Fruit fly (Drosophila melanogaster): ENCODE results near the gene CG5116.
A peak's percentile ranks its signal among the peaks of the same experiment; 100 is the strongest.

CG5116 gene

dm6 chr3R:25472635-25473552, 10.0 kb upstream of the CG5116 start, which contains the start of the genes Fur1 and Vps33B (continued):
- peak; percentile 91 for TF ChIP-seq CG2202 (tag; optimal IDR thresholded peaks at IDR 0.05)
- peak; percentile 98 for TF ChIP-seq CG13624 (GFP tag; optimal IDR thresholded peaks at IDR 0.05)
- peak; percentile 93 for TF ChIP-seq Sry-δ (GFP tag; optimal IDR thresholded peaks at IDR 0.05)
- peak; percentile 97 for TF ChIP-seq CG14710 (tag; optimal IDR thresholded peaks at IDR 0.05)
- peak; percentile 94 for TF ChIP-seq CG33557 (GFP tag; optimal IDR thresholded peaks at IDR 0.05)
- peak; percentile 91 for TF ChIP-seq cwo (GFP tag; optimal IDR thresholded peaks at IDR 0.05)
- TF ChIP-seq lbe (GFP tag; optimal IDR thresholded peaks at IDR 0.05) = peak; percentile 94
- TF ChIP-seq BtbVII (GFP tag; optimal IDR thresholded peaks at IDR 0.05) = peak; percentile 96
- TF ChIP-seq toy (GFP tag; IDR thresholded peaks at IDR 0.05) = peak; percentile 69
- TF ChIP-seq hkb (optimal IDR thresholded peaks at IDR 0.05) = peak; percentile 79
- peak; percentile 95 for TF ChIP-seq hkb (GFP tag; IDR thresholded peaks at IDR 0.05)
- TF ChIP-seq CG1602 (GFP tag; optimal IDR thresholded peaks at IDR 0.05) = peak; percentile 98
- peak; percentile 94 for TF ChIP-seq CG9437 (GFP tag; optimal IDR thresholded peaks at IDR 0.05)
- TF ChIP-seq Six4 (GFP tag; optimal IDR thresholded peaks at IDR 0.05) = peak; percentile 98
- TF ChIP-seq CG11093 (GFP tag; IDR thresholded peaks at IDR 0.05) = peak; percentile 92
- TF ChIP-seq D (optimal IDR thresholded peaks at IDR 0.05) = no peak
- peak; percentile 95 for TF ChIP-seq D (GFP tag; optimal IDR thresholded peaks at IDR 0.05)
- TF ChIP-seq CG9797 (GFP tag; optimal IDR thresholded peaks at IDR 0.05) = peak; percentile 61
- peak; percentile 99 for TF ChIP-seq CG9727 (GFP tag; optimal IDR thresholded peaks at IDR 0.05)
- TF ChIP-seq CG1603 (tag; optimal IDR thresholded peaks at IDR 0.05) = peak; percentile 95
- peak; percentile 84 for TF ChIP-seq chm (GFP tag; IDR thresholded peaks at IDR 0.05)
- TF ChIP-seq CG3281 (GFP tag; optimal IDR thresholded peaks at IDR 0.05) = peak; percentile 96
- TF ChIP-seq CG16779 (GFP tag; IDR thresholded peaks at IDR 0.05) = peak; percentile 92
- TF ChIP-seq CG8089 (GFP tag; optimal IDR thresholded peaks at IDR 0.05) = peak; percentile 98
- peak; percentile 97; the same call in 1 of the 2 replicates for TF ChIP-seq vvl (GFP tag; IDR thresholded peaks at IDR 0.05)
- peak; percentile 96 for TF ChIP-seq Atf6 (GFP tag; IDR thresholded peaks at IDR 0.05)
- peak; percentile 80 for TF ChIP-seq CG13287 (GFP tag; IDR thresholded peaks at IDR 0.05; ENCODE audit: partially characterized antibody)
- TF ChIP-seq ap (GFP tag; IDR thresholded peaks at IDR 0.05) = peak; percentile 85
- peak; percentile 89 for TF ChIP-seq CG2116 (GFP tag; optimal IDR thresholded peaks at IDR 0.05)
- peak; percentile 45 for TF ChIP-seq CG2129 (GFP tag; IDR thresholded peaks at IDR 0.05; ENCODE audit: partially characterized antibody)
- peak; percentile 88 for TF ChIP-seq peb (GFP tag; IDR thresholded peaks at IDR 0.05)
- TF ChIP-seq Nf-YA (GFP tag; IDR thresholded peaks at IDR 0.05) = peak; percentile 86
- TF ChIP-seq tio (GFP tag; optimal IDR thresholded peaks at IDR 0.05) = peak; percentile 99
- TF ChIP-seq Spps (tag; optimal IDR thresholded peaks at IDR 0.05) = peak; percentile 93
- TF ChIP-seq CG13424 (tag; optimal IDR thresholded peaks at IDR 0.05) = peak; percentile 98
- peak; percentile 55; the same call in 1 of the 2 replicates for TF ChIP-seq crol (GFP tag; IDR thresholded peaks at IDR 0.05)
- peak; percentile 97 for TF ChIP-seq NC2β (GFP tag; optimal IDR thresholded peaks at IDR 0.05)
- peak; percentile 90 for TF ChIP-seq ssp (GFP tag; IDR thresholded peaks at IDR 0.05)
- peak; percentile 93; the same call in 2 of the 3 replicates for TF ChIP-seq CG11456 (GFP tag; IDR thresholded peaks at IDR 0.05)
- peak; percentile 94 for TF ChIP-seq Optix (GFP tag; IDR thresholded peaks at IDR 0.05)
- peak; percentile 86 for TF ChIP-seq Sin3A (optimal IDR thresholded peaks at IDR 0.05)
- TF ChIP-seq Dll (GFP tag; IDR thresholded peaks at IDR 0.05; ENCODE audit: partially characterized antibody) = peak; percentile 85
- TF ChIP-seq CG6791 (GFP tag; IDR thresholded peaks at IDR 0.05; ENCODE audit: partially characterized antibody) = peak; percentile 79; the same call in 2 of the 3 replicates
- TF ChIP-seq ewg (GFP tag; optimal IDR thresholded peaks at IDR 0.05) = peak; percentile 94
- TF ChIP-seq B-H2 (GFP tag; optimal IDR thresholded peaks at IDR 0.05) = peak; percentile 97
- TF ChIP-seq Rx (GFP tag; IDR thresholded peaks at IDR 0.05) = peak; percentile 89
- peak; percentile 86 for TF ChIP-seq nom (GFP tag; optimal IDR thresholded peaks at IDR 0.05)
- TF ChIP-seq kni (GFP tag; optimal IDR thresholded peaks at IDR 0.05) = peak; percentile 92
- peak; percentile 90 for TF ChIP-seq Bgb (GFP tag; IDR thresholded peaks at IDR 0.05; ENCODE audit: partially characterized antibody)

All from whole organism, embryonic.